Fruit fly (Drosophila melanogaster) whole organism, embryonic: ENCODE measurements around the gene eIF4E6.

Experiments
- Abd-B ChIP-seq: fragments of 200-800 bp; sonication (Bioruptor generic); optimal IDR thresholded peaks from 2 replicates; lab custom pipeline; 2018; ENCODE audit warnings: missing biosample characterization, mild to moderate bottlenecking, missing genetic modification characterization, moderate library complexity
- Antp ChIP-seq: fragments of 200-800 bp; sonication (Bioruptor generic); optimal IDR thresholded peaks from 3 replicates; lab custom pipeline; 2016; ENCODE audit warnings: missing biosample characterization, missing genetic modification characterization
- BEAF-32 ChIP-seq: fragments of 200-800 bp; sonication (Bioruptor generic); optimal IDR thresholded peaks from 3 replicates; lab custom pipeline; 2017; ENCODE audit warnings: missing biosample characterization, missing genetic modification characterization, mild to moderate bottlenecking, moderate library complexity, missing genetic modification reagents
- CG10321 ChIP-seq: fragments of 200-800 bp; sonication (Bioruptor generic); IDR thresholded peaks from 2 replicates; pipeline ENCODE4 v1.3.6; 2022; ENCODE audit warnings: missing biosample characterization, missing genetic modification characterization
- CG11093 ChIP-seq: fragments of 200-800 bp; sonication (Bioruptor generic); IDR thresholded peaks from 3 replicates; pipeline ENCODE4 v1.3.6; 2022; ENCODE audit warnings: missing biosample characterization, missing genetic modification characterization
- CG13287 ChIP-seq: fragments of 200-800 bp; sonication (Bioruptor generic); IDR thresholded peaks from 2 replicates; pipeline ENCODE4 v1.3.6; 2022; ENCODE audit warnings: missing biosample characterization, missing genetic modification characterization; ENCODE audit not compliant: partially characterized antibody
- CG13775 ChIP-seq: fragments of 200-800 bp; sonication (Bioruptor generic); optimal IDR thresholded peaks from 3 replicates; lab custom pipeline; 2017; ENCODE audit warnings: missing biosample characterization, mild to moderate bottlenecking, missing genetic modification characterization
- CG14050 ChIP-seq: fragments of 200-800 bp; sonication (Bioruptor generic); IDR thresholded peaks from 3 replicates; pipeline ENCODE4 v1.3.6; 2022; ENCODE audit warnings: missing biosample characterization, missing genetic modification characterization
- CG15073 ChIP-seq: fragments of 200-800 bp; sonication (Bioruptor generic); optimal IDR thresholded peaks from 2 replicates; lab custom pipeline; 2016; ENCODE audit warnings: missing biosample characterization, missing genetic modification characterization
- CG16815 ChIP-seq: fragments of 200-800 bp; sonication (Bioruptor generic); optimal IDR thresholded peaks from 3 replicates; lab custom pipeline; 2017; ENCODE audit warnings: missing biosample characterization, mild to moderate bottlenecking, missing genetic modification characterization
- CG2116 ChIP-seq: fragments of 200-800 bp; sonication (Bioruptor generic); optimal IDR thresholded peaks from 3 replicates; lab custom pipeline; 2018; ENCODE audit warnings: missing biosample characterization, mild to moderate bottlenecking, missing genetic modification characterization
- CG33213 ChIP-seq: fragments of 200-800 bp; sonication (Bioruptor generic); optimal IDR thresholded peaks from 3 replicates; lab custom pipeline; 2016; ENCODE audit warnings: missing biosample characterization, missing genetic modification characterization
- CG3995 ChIP-seq: fragments of 200-800 bp; sonication (Bioruptor generic); optimal IDR thresholded peaks from 3 replicates; lab custom pipeline; 2016; ENCODE audit warnings: missing biosample characterization, missing genetic modification characterization
- CG6175 ChIP-seq: fragments of 200-800 bp; sonication (Bioruptor generic); IDR thresholded peaks from 3 replicates; pipeline ENCODE4 v1.3.6; 2022; ENCODE audit warnings: missing biosample characterization, missing genetic modification characterization
- CG7745 ChIP-seq: fragments of 200-800 bp; sonication (Bioruptor generic); optimal IDR thresholded peaks from 2 replicates; lab custom pipeline; 2018; ENCODE audit warnings: missing biosample characterization, mild to moderate bottlenecking, missing genetic modification characterization, moderate library complexity
- CG7786 ChIP-seq: fragments of 200-800 bp; sonication (Bioruptor generic); optimal IDR thresholded peaks from 2 replicates; lab custom pipeline; 2016; ENCODE audit warnings: missing biosample characterization, missing genetic modification characterization
- CG9609 ChIP-seq: fragments of 200-800 bp; sonication (Bioruptor generic); optimal IDR thresholded peaks from 3 replicates; lab custom pipeline; 2016; ENCODE audit warnings: missing biosample characterization, missing genetic modification characterization
- HLH4C ChIP-seq: fragments of 200-800 bp; sonication (Bioruptor generic); IDR thresholded peaks from 3 replicates; pipeline ENCODE4 v1.3.6; 2022; ENCODE audit warnings: missing biosample characterization, missing genetic modification characterization; ENCODE audit not compliant: partially characterized antibody
- Jarid2 ChIP-seq: fragments of 200-800 bp; sonication (Bioruptor generic); optimal IDR thresholded peaks from 3 replicates; lab custom pipeline; 2017; ENCODE audit warnings: mild to moderate bottlenecking, missing biosample characterization, missing genetic modification reagents, missing genetic modification characterization
- Kr ChIP-seq: fragments of 200-800 bp; sonication (Bioruptor generic); optimal IDR thresholded peaks from 2 replicates; lab custom pipeline; 2017; ENCODE audit warnings: missing biosample characterization, mild to moderate bottlenecking, missing genetic modification characterization
- Lhr ChIP-seq: fragments of 200-800 bp; sonication (Bioruptor generic); optimal IDR thresholded peaks from 3 replicates; lab custom pipeline; 2017; ENCODE audit warnings: mild to moderate bottlenecking, missing biosample characterization, missing genetic modification reagents, missing genetic modification characterization
- Meics ChIP-seq: fragments of 200-800 bp; sonication (Bioruptor generic); optimal IDR thresholded peaks from 2 replicates; lab custom pipeline; 2017; ENCODE audit warnings: missing biosample characterization, mild to moderate bottlenecking, missing genetic modification characterization
- NC2α ChIP-seq: fragments of 200-800 bp; sonication (Bioruptor generic); optimal IDR thresholded peaks from 2 replicates; lab custom pipeline; 2016; ENCODE audit warnings: missing biosample characterization, missing genetic modification characterization
- NfI ChIP-seq: fragments of 200-800 bp; sonication (Bioruptor generic); optimal IDR thresholded peaks from 3 replicates; lab custom pipeline; 2018; ENCODE audit warnings: missing biosample characterization, mild to moderate bottlenecking, missing genetic modification characterization, moderate library complexity
- Sry-δ ChIP-seq: fragments of 200-800 bp; sonication (Bioruptor generic); optimal IDR thresholded peaks from 2 replicates; lab custom pipeline; 2016; ENCODE audit warnings: missing biosample characterization, missing genetic modification characterization
- Usf ChIP-seq: fragments of 200-800 bp; sonication (Bioruptor generic); optimal IDR thresholded peaks from 2 replicates; lab custom pipeline; 2017; ENCODE audit warnings: missing genotype, missing biosample characterization, missing genetic modification characterization
- ac ChIP-seq: fragments of 200-800 bp; sonication (Bioruptor generic); optimal IDR thresholded peaks from 3 replicates; lab custom pipeline; 2017; ENCODE audit warnings: missing biosample characterization, mild to moderate bottlenecking, missing genetic modification characterization
- ara ChIP-seq: fragments of 200-800 bp; sonication (Bioruptor generic); IDR thresholded peaks from 2 replicates; pipeline ENCODE4 v1.3.6; 2022; ENCODE audit warnings: missing biosample characterization, missing genetic modification characterization
- croc ChIP-seq: fragments of 200-800 bp; sonication (Bioruptor generic); conservative IDR thresholded peaks from 3 replicates; pipeline ENCODE4 v1.3.6; 2022; ENCODE audit warnings: missing biosample characterization, missing genetic modification characterization
- crp ChIP-seq, 2 experiments: fragments of 200-800 bp; sonication (Bioruptor generic); optimal IDR thresholded peaks; 2 replicates in 1 of 2; 3 replicates in 1 of 2; lab custom pipeline; 2017; ENCODE audit warnings: missing biosample characterization in 2 of 2, missing genetic modification characterization in 2 of 2, mild to moderate bottlenecking in 1 of 2, moderate library complexity in 1 of 2
- dan ChIP-seq: fragments of 200-800 bp; sonication (Bioruptor generic); IDR thresholded peaks from 2 replicates; pipeline ENCODE4 v1.3.6; 2022; ENCODE audit warnings: missing biosample characterization, missing genetic modification characterization
- dmrt99B ChIP-seq: fragments of 200-800 bp; sonication (Bioruptor generic); optimal IDR thresholded peaks from 2 replicates; lab custom pipeline; 2018; ENCODE audit warnings: missing biosample characterization, mild to moderate bottlenecking, missing genetic modification characterization, moderate library complexity
- eyg ChIP-seq: fragments of 200-800 bp; sonication (Bioruptor generic); optimal IDR thresholded peaks from 3 replicates; lab custom pipeline; 2016; ENCODE audit warnings: missing biosample characterization, missing genetic modification characterization
- grn ChIP-seq: fragments of 200-800 bp; sonication (Bioruptor generic); optimal IDR thresholded peaks from 3 replicates; lab custom pipeline; 2017; ENCODE audit warnings: missing biosample characterization, missing genetic modification characterization
- gsb ChIP-seq: fragments of 200-800 bp; sonication (Bioruptor generic); IDR thresholded peaks from 2 replicates; pipeline ENCODE4 v1.3.6; 2022; ENCODE audit warnings: missing biosample characterization, missing genetic modification characterization
- hth ChIP-seq: fragments of >200 bp; optimal IDR thresholded peaks from 2 replicates; lab custom pipeline; 2017; ENCODE audit warnings: inconsistent platforms
- klu ChIP-seq: fragments of 200-800 bp; sonication (Bioruptor generic); IDR thresholded peaks from 2 replicates; pipeline ENCODE4 v1.3.6; 2022; ENCODE audit warnings: missing biosample characterization, missing genetic modification characterization
- mirr ChIP-seq: fragments of 200-800 bp; sonication (Bioruptor generic); optimal IDR thresholded peaks from 3 replicates; lab custom pipeline; 2018; ENCODE audit warnings: missing biosample characterization, mild to moderate bottlenecking, missing genetic modification characterization
- nau ChIP-seq: fragments of 200-800 bp; sonication (Bioruptor generic); optimal IDR thresholded peaks from 3 replicates; lab custom pipeline; 2017; ENCODE audit warnings: missing biosample characterization, mild to moderate bottlenecking, missing genetic modification characterization, missing genetic modification reagents
- otp ChIP-seq: fragments of 200-800 bp; sonication (Bioruptor generic); IDR thresholded peaks from 3 replicates; pipeline ENCODE4, ENCODE4 v1.3.6; 2022; ENCODE audit warnings: missing biosample characterization, missing genetic modification characterization
- rib ChIP-seq: fragments of 200-800 bp; sonication (Bioruptor generic); IDR thresholded peaks from 2 replicates; pipeline ENCODE4 v1.3.6; 2022; ENCODE audit warnings: missing biosample characterization, missing genetic modification characterization
- sna ChIP-seq: fragments of 200-800 bp; sonication (Bioruptor generic); IDR thresholded peaks from 2 replicates; pipeline ENCODE4 v1.3.6; 2022; ENCODE audit warnings: missing biosample characterization, missing genetic modification characterization; ENCODE audit not compliant: partially characterized antibody
- stwl ChIP-seq: fragments of 200-800 bp; sonication (Bioruptor generic); optimal IDR thresholded peaks from 3 replicates; lab custom pipeline; 2018; ENCODE audit warnings: missing biosample characterization, mild to moderate bottlenecking, missing genetic modification characterization, moderate library complexity
- unc-4 ChIP-seq: fragments of 200-800 bp; sonication (Bioruptor generic); IDR thresholded peaks from 2 replicates; pipeline ENCODE4 v1.3.6; 2022; ENCODE audit warnings: missing biosample characterization, missing genetic modification characterization; ENCODE audit not compliant: partially characterized antibody
- vvl ChIP-seq: fragments of 200-800 bp; sonication (Bioruptor generic); IDR thresholded peaks from 2 replicates; pipeline ENCODE4 v1.3.6; 2022; ENCODE audit warnings: missing biosample characterization, missing genetic modification characterization
- wek ChIP-seq: fragments of 200-800 bp; sonication (Bioruptor generic); optimal IDR thresholded peaks from 3 replicates; lab custom pipeline; 2018; ENCODE audit warnings: missing biosample characterization, mild to moderate bottlenecking, missing genetic modification characterization, moderate library complexity
- zfh2 ChIP-seq: fragments of 200-800 bp; sonication (Bioruptor generic); optimal IDR thresholded peaks from 2 replicates; lab custom pipeline; 2016; ENCODE audit warnings: missing biosample characterization, missing genetic modification characterization

The eIF4E6 gene

DNA sequence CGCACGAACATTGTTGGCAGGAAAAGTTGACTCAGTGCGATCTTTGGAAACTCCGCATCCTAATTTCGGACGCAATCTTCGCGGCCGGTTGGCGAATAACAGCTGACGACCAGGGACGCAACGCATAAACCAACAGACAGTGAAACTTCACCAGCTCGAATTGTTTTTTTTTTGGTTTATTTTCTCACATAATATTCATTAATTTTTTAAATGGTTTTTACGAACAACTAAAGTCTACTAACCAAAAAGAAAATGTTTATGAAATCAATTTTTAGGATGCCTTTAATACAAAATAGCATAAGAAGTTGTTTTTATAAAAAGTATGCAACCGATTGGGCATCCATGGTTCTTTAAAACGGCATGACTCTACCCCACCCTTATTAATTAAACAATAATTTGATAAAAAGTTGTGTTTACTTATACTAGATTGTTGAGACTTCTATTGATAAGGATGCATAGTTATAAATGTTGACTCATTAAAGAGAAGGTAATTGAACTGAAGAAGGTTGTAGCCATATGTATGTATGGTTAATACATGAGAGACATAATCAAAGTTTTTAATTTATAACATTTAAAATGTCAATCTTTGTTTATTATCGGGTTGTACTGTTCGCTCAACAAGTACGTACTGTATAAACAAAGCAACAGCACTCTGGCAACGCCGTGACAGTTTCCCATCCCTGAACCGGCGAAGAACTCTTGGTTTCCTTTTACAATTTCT is 7.1 kb upstream of the eIF4E6 start, which contains the start of the genes beta4GalNAcTB and Cpsf100 (continued):
- TF ChIP-seq CG6175 (GFP tag; lab: Robert Waterston, UW) (0 out of 3 replicates have a peak, but pooled peaks have one; percentile 25), Lhr (GFP tag; lab: Kevin White, UChicago) (peak; percentile 11), unc-4 (GFP tag; lab: Robert Waterston, UW) (no peak), zfh2 (peak; percentile 81), eyg (GFP tag; lab: Kevin White, UChicago) (no peak), CG33213 (GFP tag; lab: Kevin White, UChicago) (no peak), dmrt99B (tag; lab: Kevin White, UChicago) (peak; percentile 72), CG7786 (peak; percentile 20), CG2116 (GFP tag; lab: Kevin White, UChicago) (peak; percentile 38), gsb (GFP tag; lab: Robert Waterston, UW) (no peak; the same call in 1 of the 2 replicates), rib (GFP tag; lab: Robert Waterston, UW) (peak; percentile 65; the same call in 1 of the 2 replicates), BEAF-32 (GFP tag; lab: Kevin White, UChicago) (peak; percentile 7), CG7745 (peak; percentile 56), CG11093 (GFP tag; lab: Robert Waterston, UW) (0 out of 3 replicates have a peak, but pooled peaks have one; percentile 39), croc (GFP tag; lab: Robert Waterston, UW) (peak; percentile 36; the same call in 1 of the 3 replicates), CG9609 (GFP tag; lab: Kevin White, UChicago) (peak; percentile 42)

DNA sequence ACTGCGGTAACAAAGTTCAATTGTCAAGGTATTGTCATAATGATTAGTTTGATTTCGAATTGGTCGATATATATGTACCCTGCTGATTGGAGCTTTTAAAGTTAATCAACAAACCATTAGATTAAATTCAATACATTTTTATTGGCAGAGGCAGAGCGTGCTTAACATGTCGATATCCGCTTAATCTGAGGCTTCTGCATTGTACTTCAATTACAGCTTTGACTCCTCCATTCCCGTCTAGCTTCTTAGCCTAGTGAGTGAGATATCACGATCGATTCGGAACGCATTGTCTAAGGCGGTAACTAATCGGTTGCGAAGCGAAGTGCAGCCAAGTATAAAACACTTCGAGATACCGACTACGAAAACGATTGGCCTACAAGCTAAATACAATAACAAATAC is 5.6 kb upstream of the eIF4E6 start, which contains the start of gene Ssl2:
TSS of gene Ssl2 (minus strand) at position 101 of the 400 bp plus-strand sequence.
- TF ChIP-seq CG3995 (GFP tag; lab: Kevin White, UChicago), result no peak
- TF ChIP-seq hth (lab: Kevin White, UChicago), result no peak
- no peak for TF ChIP-seq stwl
- no peak for TF ChIP-seq Antp
- no peak for TF ChIP-seq CG13775
- TF ChIP-seq nau, result no peak
- no peak for TF ChIP-seq crp (GFP tag; optimal IDR thresholded peaks at IDR 0.05; lab: Kevin White, UChicago)
- no peak for TF ChIP-seq sna (GFP tag; lab: Robert Waterston, UW)
- TF ChIP-seq CG16815 (GFP tag; lab: Kevin White, UChicago), result no peak
- no peak for TF ChIP-seq wek
- no peak for TF ChIP-seq HLH4C (GFP tag; lab: Robert Waterston, UW)
- TF ChIP-seq NC2α, result no peak
- TF ChIP-seq ara (GFP tag; lab: Robert Waterston, UW), result no peak
- no peak for TF ChIP-seq Kr (GFP tag; lab: Kevin White, UChicago)
- TF ChIP-seq dan (GFP tag; lab: Robert Waterston, UW), result no peak
- no peak for TF ChIP-seq NfI (GFP tag; lab: Kevin White, UChicago)
- TF ChIP-seq, all 482 proteins: peak for 0

DNA sequence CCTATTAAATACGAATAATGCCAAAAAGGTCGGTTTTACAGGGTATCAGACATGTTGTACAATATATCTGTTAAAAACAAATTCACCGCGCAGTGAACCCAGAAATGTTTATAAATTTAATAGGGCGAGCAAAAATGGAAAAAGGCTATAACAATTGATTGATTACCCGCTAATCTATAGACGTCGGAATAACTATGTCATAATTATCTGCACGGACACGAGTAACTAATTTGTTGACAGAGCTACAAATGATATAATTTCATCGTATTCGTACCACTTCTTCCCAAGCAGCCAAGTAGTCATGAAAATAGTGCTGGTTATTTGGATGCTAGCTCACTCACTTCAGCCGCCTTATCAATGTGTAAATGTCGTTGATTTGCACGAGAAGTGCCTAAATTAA is 2.3 kb downstream of the eIF4E6 start, which contains the start of gene CG14518:
TSS of gene CG14518 (plus strand) at position 301 of the 400 bp plus-strand sequence.
- no peak for TF ChIP-seq CG9609 (GFP tag; lab: Kevin White, UChicago)
- TF ChIP-seq CG10321 (GFP tag; lab: Robert Waterston, UW), result no peak
- TF ChIP-seq grn, result no peak
- TF ChIP-seq Usf (GFP tag; lab: Kevin White, UChicago), result no peak
- TF ChIP-seq CG14050, result no peak
- TF ChIP-seq Jarid2 (GFP tag; lab: Kevin White, UChicago), result no peak
- TF ChIP-seq CG15073, result no peak
- TF ChIP-seq Abd-B (GFP tag; lab: Kevin White, UChicago), result no peak
- no peak for TF ChIP-seq Meics
- no peak for TF ChIP-seq wek
- no peak for TF ChIP-seq otp (GFP tag; lab: Robert Waterston, UW)
- no peak for TF ChIP-seq klu (GFP tag; lab: Robert Waterston, UW)
- no peak for TF ChIP-seq ac (GFP tag; lab: Kevin White, UChicago)
- TF ChIP-seq Sry-δ (GFP tag; lab: Kevin White, UChicago), result no peak
- TF ChIP-seq CG13287 (GFP tag; lab: Robert Waterston, UW), result no peak
- TF ChIP-seq mirr (GFP tag; lab: Kevin White, UChicago), result no peak
- TF ChIP-seq vvl (GFP tag; lab: Robert Waterston, UW), result no peak
